Fruit fly (Drosophila melanogaster) whole organism, larva: ENCODE results near the gene Ttc19.

Experiments used
- noc ChIP-seq: fragments of 200-800 bp; sonication (Bioruptor generic); optimal IDR thresholded peaks from 3 replicates; lab custom pipeline; 2019; ENCODE audit warnings: missing biosample characterization, mild to moderate bottlenecking, missing genetic modification characterization, moderate library complexity

The Ttc19 gene

dm6 chr2L:19053860-19054515 is 9.0 kb upstream of the Ttc19 start, which contains the start of gene CG10492:
CG10492 (plus strand) TSS chr2L:19054078.
- no peak for TF ChIP-seq noc (tag; lab: Kevin White, UChicago)

dm6 chr2L:19051534-19052100 is 6.7 kb upstream of the Ttc19 start, which contains the start of gene Rpn3:
Rpn3 (plus strand) TSS chr2L:19051790.
- TF ChIP-seq noc (tag; lab: Kevin White, UChicago) = peak; percentile 60

- TF ChIP-seq noc (tag; lab: Kevin White, UChicago) = no peak
These were observed 4.0 kb upstream of the Ttc19 start, which contains the start of gene CG10470 for dm6 chr2L:19048912-19049311. CG10470 (plus strand) TSS chr2L:19049076.

dm6 chr2L:19041590-19041989 is 3.4 kb downstream of the Ttc19 start, which contains the start of gene Catsup:
Catsup (plus strand) TSS chr2L:19041862.
- TF ChIP-seq noc (tag; lab: Kevin White, UChicago) = no peak

- TF ChIP-seq noc (tag; lab: Kevin White, UChicago) = no peak
These were observed 7.5 kb downstream of the Ttc19 start for dm6 chr2L:19037455-19037854.

- TF ChIP-seq noc (tag; lab: Kevin White, UChicago) = no peak
These were observed 7.9 kb downstream of the Ttc19 start for dm6 chr2L:19037011-19037410.

- peak; percentile 72 for TF ChIP-seq noc (tag; lab: Kevin White, UChicago)
These were observed 8.7 kb downstream of the Ttc19 start for dm6 chr2L:19036105-19036714.

dm6 chr2L:19035013-19035412 is 9.9 kb downstream of the Ttc19 start:
- no peak for TF ChIP-seq noc (tag; lab: Kevin White, UChicago)

dm6 chr2L:19034213-19034929 is 10.6 kb downstream of the Ttc19 start, which contains the start of the genes mib2 and CG31800:
mib2 (plus strand) TSS chr2L:19034444.
CG31800 (minus strand) TSS chr2L:19034576.
- TF ChIP-seq noc (tag; lab: Kevin White, UChicago) = no peak

- TF ChIP-seq noc (tag; lab: Kevin White, UChicago) = no peak
These were observed 11.7 kb downstream of the Ttc19 start, which contains the start of gene hook for dm6 chr2L:19033288-19033687. hook (minus strand) TSS chr2L:19033498.

- TF ChIP-seq noc (tag; lab: Kevin White, UChicago) = no peak
These were observed 17.6 kb downstream of the Ttc19 start, which contains the start of gene Sidpn for dm6 chr2L:19027246-19027886. Sidpn (plus strand) TSS chr2L:19027710.

- TF ChIP-seq noc (tag; lab: Kevin White, UChicago) = peak; percentile 45
These were observed 18.3 kb downstream of the Ttc19 start for dm6 chr2L:19026491-19027197.

dm6 chr2L:19024744-19025059 is 20.2 kb downstream of the Ttc19 start:
- no peak for TF ChIP-seq noc (tag; lab: Kevin White, UChicago)

- TF ChIP-seq noc (tag; lab: Kevin White, UChicago) = peak; percentile 50
These were observed 20.8 kb downstream of the Ttc19 start for dm6 chr2L:19023972-19024743.
